Worm (Caenorhabditis elegans) whole organism, L1 larva: ENCODE measurements around the gene F42A8.1.

Experiments used
- blmp-1 ChIP-seq: fragments of 150-350 bp; optimal IDR thresholded peaks from 2 replicates; lab custom pipeline; 2014; ENCODE audit warnings: missing biosample characterization, missing genetic modification characterization
- ets-5 ChIP-seq: fragments of 200-800 bp; sonication (Bioruptor generic); IDR thresholded peaks from 2 replicates; pipeline ENCODE4 v1.3.6; 2022; ENCODE audit warnings: missing genetic modification characterization, missing compliant biosample characterization
- isw-1 ChIP-seq: fragments of 200-800 bp; sonication (Bioruptor generic); IDR thresholded peaks from 2 replicates; pipeline ENCODE4 v1.3.6; 2022; ENCODE audit warnings: missing genetic modification characterization, missing compliant biosample characterization
- lir-3 ChIP-seq: sonication (generic microtip); optimal IDR thresholded peaks from 2 replicates; lab custom pipeline; 2016; ENCODE audit warnings: mild to moderate bottlenecking, missing genetic modification characterization, moderate library complexity, missing compliant biosample characterization; ENCODE audit not compliant: poor library complexity
- mab-9 ChIP-seq: fragments of 200-800 bp; sonication (Bioruptor generic); IDR thresholded peaks from 2 replicates; pipeline ENCODE4 v1.3.6; 2022; ENCODE audit warnings: missing genetic modification reagents, missing genetic modification characterization, missing compliant biosample characterization
- mdl-1 ChIP-seq, 2 experiments: fragments of 150-350 bp; optimal IDR thresholded peaks; 2 replicates each; lab custom pipeline; 2014 to 2017; ENCODE audit warnings: missing biosample characterization in 2 of 2, missing genetic modification characterization in 2 of 2, inconsistent platforms in 1 of 2
- nhr-71 ChIP-seq: sonication (generic microtip); optimal IDR thresholded peaks from 2 replicates; lab custom pipeline; 2016; ENCODE audit warnings: mild to moderate bottlenecking, missing genetic modification characterization, moderate library complexity, missing compliant biosample characterization
- skn-1 ChIP-seq: fragments of 150-350 bp; optimal IDR thresholded peaks from 2 replicates; lab custom pipeline; 2014; ENCODE audit warnings: missing biosample characterization, missing genetic modification characterization
- snpc-4 ChIP-seq: fragments of 150-350 bp; optimal IDR thresholded peaks from 2 replicates; lab custom pipeline; 2014; ENCODE audit warnings: missing biosample characterization, missing genetic modification characterization
- unc-130 ChIP-seq: fragments of 150-350 bp; optimal IDR thresholded peaks from 2 replicates; lab custom pipeline; 2017; ENCODE audit warnings: missing biosample characterization, missing genetic modification characterization, inconsistent platforms
- unc-62 ChIP-seq: fragments of 150-350 bp; optimal IDR thresholded peaks from 2 replicates; lab custom pipeline; 2014; ENCODE audit warnings: missing biosample characterization, missing genetic modification reagents, missing genetic modification characterization

ce11 chrII:9303545-9303944 lies 42.8 kb downstream of the F42A8.1 start:
- TF ChIP-seq mdl-1 (tag; optimal IDR thresholded peaks at IDR 0.05; lab: Kevin White, UChicago) (no peak), isw-1 (GFP tag; lab: Robert Waterston, UW) (no peak), blmp-1 (tag; lab: Kevin White, UChicago) (no peak), mab-9 (GFP tag; lab: Robert Waterston, UW) (no peak), ets-5 (GFP tag; lab: Robert Waterston, UW) (no peak), skn-1 (tag; lab: Kevin White, UChicago) (peak; percentile 1), unc-130 (tag; lab: Kevin White, UChicago) (no peak), unc-62 (GFP tag; lab: Kevin White, UChicago) (no peak), lir-3 (no peak), snpc-4 (tag; lab: Kevin White, UChicago) (no peak), nhr-71 (tag; lab: Kevin White, UChicago) (no peak)
